Fruit fly (Drosophila melanogaster) whole organism, wandering third instar larva: ENCODE measurements around the gene CG13077.

Experiments
- Abd-B ChIP-seq: fragments of >200 bp; optimal IDR thresholded peaks from 2 replicates; lab custom pipeline; 2017; ENCODE audit warnings: missing biosample characterization, missing genetic modification characterization
- CG32264 ChIP-seq: fragments of 200-800 bp; sonication (Bioruptor generic); optimal IDR thresholded peaks from 2 replicates; lab custom pipeline; 2016; ENCODE audit warnings: missing biosample characterization, missing genetic modification characterization
- CG9705 ChIP-seq: fragments of 200-800 bp; sonication (Bioruptor generic); optimal IDR thresholded peaks from 2 replicates; lab custom pipeline; 2018; ENCODE audit warnings: missing biosample characterization, mild to moderate bottlenecking, missing genetic modification characterization
- CrebA ChIP-seq: fragments of 200-800 bp; sonication (Bioruptor generic); optimal IDR thresholded peaks from 2 replicates; lab custom pipeline; 2016; ENCODE audit warnings: missing biosample characterization, mild to moderate bottlenecking, missing genetic modification characterization, borderline replicate concordance
- Dfd ChIP-seq: fragments of >200 bp; optimal IDR thresholded peaks from 2 replicates; lab custom pipeline; 2017; ENCODE audit warnings: missing biosample characterization, missing genetic modification characterization
- Dif ChIP-seq: fragments of 200-275, 200-300 bp; sonication (Bioruptor generic); optimal IDR thresholded peaks from 2 replicates; lab custom pipeline; 2018; ENCODE audit warnings: missing biosample characterization, missing genetic modification characterization; ENCODE audit not compliant: partially characterized antibody
- GATAd ChIP-seq: sonication (Bioruptor generic); optimal IDR thresholded peaks from 2 replicates; lab custom pipeline; 2016; ENCODE audit warnings: missing biosample characterization, missing genetic modification characterization
- HLH106 ChIP-seq: fragments of 200-800 bp; optimal IDR thresholded peaks from 3 replicates; lab custom pipeline; 2019; ENCODE audit warnings: missing biosample characterization, mild to moderate bottlenecking, missing genetic modification characterization, moderate library complexity
- Hnf4 ChIP-seq: fragments of 200-800 bp; sonication (Bioruptor generic); optimal IDR thresholded peaks from 2 replicates; lab custom pipeline; 2016; ENCODE audit warnings: missing biosample characterization, mild to moderate bottlenecking, missing genetic modification characterization
- Hr78 ChIP-seq: fragments of >200 bp; optimal IDR thresholded peaks from 2 replicates; lab custom pipeline; 2017; ENCODE audit warnings: missing biosample characterization, missing genetic modification characterization
- Hr83 ChIP-seq: fragments of 200-300 bp; sonication (Bioruptor generic); optimal IDR thresholded peaks from 2 replicates; lab custom pipeline; 2016; ENCODE audit warnings: missing biosample characterization, mild to moderate bottlenecking, missing genetic modification characterization, moderate library complexity; ENCODE audit not compliant: poor library complexity, severe bottlenecking
- Jra ChIP-seq: sonication (Bioruptor generic); optimal IDR thresholded peaks from 2 replicates; lab custom pipeline; 2016; ENCODE audit warnings: missing biosample characterization, missing genetic modification characterization
- Mio ChIP-seq: sonication (Bioruptor generic); optimal IDR thresholded peaks from 2 replicates; lab custom pipeline; 2016; ENCODE audit warnings: missing biosample characterization, missing genetic modification characterization
- Myc ChIP-seq: fragments of >200 bp; optimal IDR thresholded peaks from 2 replicates; lab custom pipeline; 2017
- N ChIP-seq: fragments of >200 bp; optimal IDR thresholded peaks from 2 replicates; lab custom pipeline; 2018; ENCODE audit warnings: missing biosample characterization, missing external identifiers, missing genetic modification characterization
- OdsH ChIP-seq: fragments of 200-800 bp; sonication (Bioruptor generic); optimal IDR thresholded peaks from 2 replicates; lab custom pipeline; 2016; ENCODE audit warnings: missing biosample characterization, mild to moderate bottlenecking, missing genetic modification characterization
- Rel ChIP-seq, 2 experiments: fragments of 200-800 bp; sonication (Bioruptor generic) in 1 of 2; optimal IDR thresholded peaks; 2 replicates in 1 of 2; 3 replicates in 1 of 2; lab custom pipeline; 2016 to 2019; ENCODE audit warnings: mild to moderate bottlenecking in 2 of 2, missing biosample characterization in 2 of 2, missing genetic modification characterization in 2 of 2, moderate library complexity in 1 of 2
- Sp1 ChIP-seq: fragments of 200-800 bp; sonication (Bioruptor generic); optimal IDR thresholded peaks from 3 replicates; lab custom pipeline; 2019; ENCODE audit warnings: missing biosample characterization, mild to moderate bottlenecking, missing genetic modification characterization, moderate library complexity
- Vsx2 ChIP-seq: fragments of 200-300, 225-300 bp; sonication (Bioruptor generic); optimal IDR thresholded peaks from 2 replicates; lab custom pipeline; 2018; ENCODE audit warnings: missing biosample characterization, missing genetic modification characterization; ENCODE audit not compliant: partially characterized antibody
- br ChIP-seq: fragments of 200-800 bp; sonication (Bioruptor generic); optimal IDR thresholded peaks from 2 replicates; lab custom pipeline; 2016; ENCODE audit warnings: missing biosample characterization, missing genetic modification characterization
- brk ChIP-seq: fragments of 200-800 bp; sonication (Bioruptor generic); optimal IDR thresholded peaks from 2 replicates; lab custom pipeline; 2016; ENCODE audit warnings: missing biosample characterization, mild to moderate bottlenecking, missing genetic modification characterization
- dl ChIP-seq, 2 experiments: fragments of 175-275, 200-275 bp in 1 of 2; fragments of 200-275 bp in 1 of 2; sonication (Bioruptor generic); optimal IDR thresholded peaks; lab custom pipeline; 2018; ENCODE audit warnings: mild to moderate bottlenecking in 2 of 2, missing biosample characterization in 2 of 2, missing genetic modification characterization in 2 of 2, moderate library complexity in 2 of 2; ENCODE audit not compliant: partially characterized antibody in 2 of 2, insufficient read depth in 1 of 2
- dmrt93B ChIP-seq: fragments of 200-800 bp; sonication (Bioruptor generic); optimal IDR thresholded peaks from 2 replicates; lab custom pipeline; 2018; ENCODE audit warnings: missing biosample characterization, mild to moderate bottlenecking, missing genetic modification characterization
- dsf ChIP-seq: sonication (Bioruptor generic); optimal IDR thresholded peaks from 2 replicates; lab custom pipeline; 2016; ENCODE audit warnings: missing biosample characterization, missing genetic modification characterization, borderline replicate concordance
- ey ChIP-seq: fragments of 200-800 bp; sonication (Bioruptor generic); optimal IDR thresholded peaks from 2 replicates; lab custom pipeline; 2016; ENCODE audit warnings: missing biosample characterization, missing genetic modification characterization
- foxo ChIP-seq, 2 experiments: fragments of 200-800 bp; sonication (Bioruptor generic); optimal IDR thresholded peaks; 2 replicates in 1 of 2; 3 replicates in 1 of 2; lab custom pipeline; 2016 to 2017; ENCODE audit warnings: missing biosample characterization in 2 of 2, missing genetic modification characterization in 2 of 2
- fru ChIP-seq: fragments of 200-800 bp; sonication (Bioruptor generic); optimal IDR thresholded peaks from 3 replicates; lab custom pipeline; 2016; ENCODE audit warnings: missing biosample characterization, mild to moderate bottlenecking, missing genetic modification characterization
- h ChIP-seq: fragments of 200-800 bp; sonication (Bioruptor generic); optimal IDR thresholded peaks from 3 replicates; lab custom pipeline; 2016; ENCODE audit warnings: missing biosample characterization, mild to moderate bottlenecking, missing genetic modification characterization
- jim ChIP-seq: fragments of 175-275, 200-325 bp; sonication (Bioruptor generic); optimal IDR thresholded peaks from 2 replicates; lab custom pipeline; 2016; ENCODE audit warnings: missing biosample characterization, mild to moderate bottlenecking, missing genetic modification characterization
- lola ChIP-seq: fragments of >200 bp; optimal IDR thresholded peaks from 2 replicates; lab custom pipeline; 2017; ENCODE audit warnings: missing biosample characterization, missing genetic modification characterization
- pan ChIP-seq: fragments of >200 bp; optimal IDR thresholded peaks from 2 replicates; lab custom pipeline; 2017
- psq ChIP-seq: fragments of 200-800 bp; sonication (Bioruptor generic); optimal IDR thresholded peaks from 3 replicates; lab custom pipeline; 2017; ENCODE audit warnings: missing biosample characterization, mild to moderate bottlenecking, missing genetic modification characterization, moderate library complexity
- rgr ChIP-seq: fragments of 200-800 bp; sonication (Bioruptor generic); optimal IDR thresholded peaks from 3 replicates; lab custom pipeline; 2016; ENCODE audit warnings: missing biosample characterization, mild to moderate bottlenecking, missing genetic modification characterization
- sage ChIP-seq: fragments of 200-800 bp; sonication (Bioruptor generic); optimal IDR thresholded peaks from 2 replicates; lab custom pipeline; 2016; ENCODE audit warnings: missing biosample characterization, mild to moderate bottlenecking, missing genetic modification characterization
- sv ChIP-seq: fragments of 200-800 bp; sonication (Bioruptor generic); optimal IDR thresholded peaks from 3 replicates; lab custom pipeline; 2016; ENCODE audit warnings: missing biosample characterization, missing genetic modification characterization
- tai ChIP-seq: sonication (Bioruptor generic); optimal IDR thresholded peaks from 2 replicates; lab custom pipeline; 2016; ENCODE audit warnings: missing biosample characterization, missing genetic modification characterization
- usp ChIP-seq: fragments of >200 bp; optimal IDR thresholded peaks from 2 replicates; lab custom pipeline; 2017; ENCODE audit warnings: missing biosample characterization, missing genetic modification characterization
- woc ChIP-seq: sonication (Bioruptor generic); optimal IDR thresholded peaks from 2 replicates; lab custom pipeline; 2016; ENCODE audit warnings: missing biosample characterization, mild to moderate bottlenecking, missing genetic modification characterization

The CG13077 gene

DNA sequence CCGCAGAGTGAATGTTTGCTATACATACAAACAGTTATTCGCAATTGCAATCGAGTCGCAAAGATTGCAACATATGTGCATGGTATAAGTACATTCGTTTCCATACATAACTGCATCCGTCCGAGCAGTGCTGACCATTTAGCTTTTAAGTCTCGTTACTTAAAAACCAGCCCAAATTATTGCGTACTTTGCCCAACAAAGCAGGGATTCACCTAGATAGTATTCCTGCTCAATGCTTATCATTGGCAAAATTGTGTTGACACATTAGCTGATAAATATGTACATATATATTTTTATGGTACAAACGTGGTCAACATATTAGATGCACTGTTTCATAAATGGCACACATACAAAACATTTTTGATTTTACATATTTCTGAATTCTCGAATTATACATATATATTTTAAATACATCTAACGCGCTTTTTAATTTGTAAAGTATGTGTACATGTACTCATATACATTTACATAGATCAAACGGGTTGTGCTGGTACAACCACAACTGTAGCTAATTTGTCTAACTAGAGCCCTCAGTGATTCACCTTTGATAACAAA, 22.6 kb upstream of the CG13077 start:
- TF ChIP-seq Sp1 (GFP tag; lab: Kevin White, UChicago), result no peak
- no peak for TF ChIP-seq Dif (GFP tag; lab: Kevin White, UChicago)
- peak; percentile 57 for TF ChIP-seq brk (GFP tag; lab: Kevin White, UChicago)
- no peak for TF ChIP-seq br (GFP tag; lab: Kevin White, UChicago)
- no peak for TF ChIP-seq Dfd (GFP tag; lab: Kevin White, UChicago)
- TF ChIP-seq usp (GFP tag; lab: Kevin White, UChicago), result no peak
- TF ChIP-seq CG32264 (GFP tag; lab: Kevin White, UChicago), result no peak
- no peak for TF ChIP-seq sage (GFP tag; lab: Kevin White, UChicago)
- TF ChIP-seq fru (GFP tag; lab: Kevin White, UChicago), result no peak
- no peak for TF ChIP-seq Hr78 (GFP tag; lab: Kevin White, UChicago)
- TF ChIP-seq CrebA (GFP tag; lab: Kevin White, UChicago), result no peak
- no peak for TF ChIP-seq dsf
- peak; percentile 19 for TF ChIP-seq h (GFP tag; lab: Kevin White, UChicago)
- no peak for TF ChIP-seq CG9705 (GFP tag; lab: Kevin White, UChicago)
- no peak for TF ChIP-seq psq (GFP tag; lab: Kevin White, UChicago)
- TF ChIP-seq Myc (lab: Kevin White, UChicago), result peak; percentile 16
- TF ChIP-seq lola (GFP tag; lab: Kevin White, UChicago), result no peak
- TF ChIP-seq foxo (GFP tag; optimal IDR thresholded peaks at IDR 0.05; lab: Kevin White, UChicago), result no peak
- TF ChIP-seq Hr83 (GFP tag; lab: Kevin White, UChicago), result no peak
- no peak for TF ChIP-seq Jra (GFP tag; lab: Kevin White, UChicago)
- TF ChIP-seq Mio (GFP tag; lab: Kevin White, UChicago), result no peak
- no peak for TF ChIP-seq Vsx2
- TF ChIP-seq Hnf4, result peak; percentile 14
- TF ChIP-seq ey (GFP tag; lab: Kevin White, UChicago), result no peak
- TF ChIP-seq dmrt93B (GFP tag; lab: Kevin White, UChicago), result no peak
- TF ChIP-seq Rel (GFP tag; optimal IDR thresholded peaks at IDR 0.05; lab: Kevin White, UChicago), result no peak
- TF ChIP-seq Rel (tag; optimal IDR thresholded peaks at IDR 0.05; lab: Kevin White, UChicago), result peak; percentile 96
- no peak for TF ChIP-seq jim (GFP tag; lab: Kevin White, UChicago)
- TF ChIP-seq woc (GFP tag; lab: Kevin White, UChicago), result no peak
- no peak for TF ChIP-seq GATAd (GFP tag; lab: Kevin White, UChicago)
- TF ChIP-seq pan (lab: Kevin White, UChicago), result no peak

dm6 chr2L:19546869-19547710, 18.6 kb upstream of the CG13077 start, which contains the start of gene CG10337:
CG10337 (minus strand) TSS chr2L:19546959.
- TF ChIP-seq woc (GFP tag; lab: Kevin White, UChicago) (peak; percentile 14), Dif (GFP tag; lab: Kevin White, UChicago) (no peak), OdsH (GFP tag; lab: Kevin White, UChicago) (peak; percentile 10), Vsx2 (no peak), brk (GFP tag; lab: Kevin White, UChicago) (no peak), sv (GFP tag; lab: Kevin White, UChicago) (peak; percentile 43), h (GFP tag; lab: Kevin White, UChicago) (peak; percentile 45), CG9705 (GFP tag; lab: Kevin White, UChicago) (peak; percentile 4), sage (GFP tag; lab: Kevin White, UChicago) (no peak), GATAd (GFP tag; lab: Kevin White, UChicago) (no peak), dsf (no peak), rgr (GFP tag; lab: Kevin White, UChicago) (peak; percentile 38), lola (GFP tag; lab: Kevin White, UChicago) (no peak), HLH106 (peak; percentile 23), Rel (GFP tag; optimal IDR thresholded peaks at IDR 0.05; lab: Kevin White, UChicago) (no peak), Rel (tag; optimal IDR thresholded peaks at IDR 0.05; lab: Kevin White, UChicago) (peak; percentile 70), jim (GFP tag; lab: Kevin White, UChicago) (no peak), Jra (GFP tag; lab: Kevin White, UChicago) (peak; percentile 60), Dfd (GFP tag; lab: Kevin White, UChicago) (no peak), N (GFP tag; lab: Kevin White, UChicago) (no peak), pan (lab: Kevin White, UChicago) (no peak), psq (GFP tag; lab: Kevin White, UChicago) (peak; percentile 86), CrebA (GFP tag; lab: Kevin White, UChicago) (no peak), br (GFP tag; lab: Kevin White, UChicago) (peak; percentile 47), fru (GFP tag; lab: Kevin White, UChicago) (peak; percentile 51), CG32264 (GFP tag; lab: Kevin White, UChicago) (peak; percentile 6), Hr78 (GFP tag; lab: Kevin White, UChicago) (no peak), tai (GFP tag; lab: Kevin White, UChicago) (peak; percentile 34), Hnf4 (no peak), ey (GFP tag; lab: Kevin White, UChicago) (peak; percentile 35), dl (GFP tag; optimal IDR thresholded peaks at IDR 0.05; lab: Kevin White, UChicago; ENCODE audit: insufficient read depth in 1 of 2, partially characterized antibody in 2 of 2) (peak in 1 of 2 experiments; percentile 7), dmrt93B (GFP tag; lab: Kevin White, UChicago) (no peak), Mio (GFP tag; lab: Kevin White, UChicago) (no peak), foxo (GFP tag; optimal IDR thresholded peaks at IDR 0.05; lab: Kevin White, UChicago) (peak in 1 of 2 experiments; percentile 59), Abd-B (GFP tag; lab: Kevin White, UChicago) (no peak), usp (GFP tag; lab: Kevin White, UChicago) (no peak), Hr83 (GFP tag; lab: Kevin White, UChicago) (no peak), Myc (lab: Kevin White, UChicago) (no peak), Sp1 (GFP tag; lab: Kevin White, UChicago) (peak; percentile 51)
